Fruit fly (Drosophila melanogaster) S2 (cell line): ENCODE data around the gene CG44405.

Experiments used
- CG8478 ChIP-seq: fragments of >200 bp; optimal IDR thresholded peaks from 2 replicates; lab custom pipeline; 2018
- CTCF ChIP-seq, 2 experiments: fragments of >200 bp; optimal IDR thresholded peaks; 2 replicates each; lab custom pipeline; 2018

- no peak for TF ChIP-seq CG8478
- no peak for TF ChIP-seq CTCF (optimal IDR thresholded peaks at IDR 0.05; lab: Kevin White, UChicago)
Observed at dm6 chr2L:16317131-16317530, 25.0 kb downstream of the CG44405 start.
